Fruit fly (Drosophila melanogaster): ENCODE measurements around the gene CG4849.

CG4849 gene

DNA sequence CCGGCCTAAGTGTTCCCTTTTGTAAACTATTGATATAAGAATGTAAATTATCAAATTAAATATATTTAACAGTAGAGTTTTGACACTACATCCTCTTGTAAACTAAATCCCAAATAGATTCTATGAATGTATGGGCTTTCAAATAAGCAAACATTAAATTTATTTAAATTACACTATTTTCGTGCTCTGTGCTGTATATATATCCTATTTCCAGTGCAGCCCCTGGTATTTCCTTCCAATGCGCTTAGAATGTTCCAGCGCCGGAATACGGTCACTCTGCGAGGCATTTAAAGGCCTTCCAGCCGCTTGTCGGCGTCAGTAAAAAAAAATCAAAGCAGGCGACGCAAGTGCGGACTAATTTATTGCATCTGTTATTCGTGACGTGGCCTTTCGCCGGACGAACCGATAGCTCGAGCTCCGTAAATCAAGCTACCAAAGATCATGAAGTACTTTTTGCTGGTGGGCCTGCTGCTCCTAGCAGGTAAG, 14.8 kb upstream of the CG4849 start, which contains the start of gene Gp93 (continued):
- TF ChIP-seq NC2β (GFP tag; optimal IDR thresholded peaks at IDR 0.05) (peak; percentile 41), CG12299 (tag; optimal IDR thresholded peaks at IDR 0.05) (no peak), pfk (GFP tag; optimal IDR thresholded peaks at IDR 0.05) (peak; percentile 26), Rx (GFP tag; IDR thresholded peaks at IDR 0.05) (peak; percentile 38; the same call in 1 of the 2 replicates), D (optimal IDR thresholded peaks at IDR 0.05) (no peak), D (GFP tag; optimal IDR thresholded peaks at IDR 0.05) (no peak), CG7556 (GFP tag; optimal IDR thresholded peaks at IDR 0.05) (peak; percentile 55), ham (GFP tag; IDR thresholded peaks at IDR 0.05) (no peak), CHES-1-like (GFP tag; optimal IDR thresholded peaks at IDR 0.05) (peak; percentile 55), insv (GFP tag; optimal IDR thresholded peaks at IDR 0.05) (peak in 1 of 2 experiments; percentile 11), knrl (GFP tag; IDR thresholded peaks at IDR 0.05; ENCODE audit: partially characterized antibody) (no peak), CG11093 (GFP tag; IDR thresholded peaks at IDR 0.05) (no peak; the same call in 2 of the 3 replicates), eve (GFP tag; optimal IDR thresholded peaks at IDR 0.05) (no peak), HLH54F (GFP tag; optimal IDR thresholded peaks at IDR 0.05) (peak; percentile 48), Opbp (GFP tag; IDR thresholded peaks at IDR 0.05; ENCODE audit: partially characterized antibody) (peak; percentile 56; the same call in 1 of the 3 replicates), Vsx1 (GFP tag; optimal IDR thresholded peaks at IDR 0.05) (no peak), hbn (GFP tag; IDR thresholded peaks at IDR 0.05; ENCODE audit: partially characterized antibody) (no peak), CG5245 (GFP tag; optimal IDR thresholded peaks at IDR 0.05) (no peak), Bteb2 (GFP tag; optimal IDR thresholded peaks at IDR 0.05) (peak; percentile 48), Doc3 (GFP tag; IDR thresholded peaks at IDR 0.05; ENCODE audit: partially characterized antibody) (no peak), h (optimal IDR thresholded peaks at IDR 0.05) (no peak), cwo (GFP tag; optimal IDR thresholded peaks at IDR 0.05) (no peak), CG6272 (GFP tag; IDR thresholded peaks at IDR 0.05) (peak; percentile 40; the same call in 1 of the 2 replicates), Hsf (GFP tag; optimal IDR thresholded peaks at IDR 0.05) (peak; percentile 53), Hr3 (GFP tag; optimal IDR thresholded peaks at IDR 0.05) (peak; percentile 58), ap (GFP tag; IDR thresholded peaks at IDR 0.05) (no peak), CG5953 (GFP tag; IDR thresholded peaks at IDR 0.05) (no peak), CG13894 (tag; optimal IDR thresholded peaks at IDR 0.05) (no peak), CG7963 (GFP tag; IDR thresholded peaks at IDR 0.05; ENCODE audit: partially characterized antibody) (no peak), tup (GFP tag; optimal IDR thresholded peaks at IDR 0.05) (no peak), CG14667 (GFP tag; IDR thresholded peaks at IDR 0.05) (peak; percentile 57), sr (GFP tag; IDR thresholded peaks at IDR 0.05) (no peak), CG7271 (tag; optimal IDR thresholded peaks at IDR 0.05) (no peak), CG13123 (GFP tag; optimal IDR thresholded peaks at IDR 0.05) (peak; percentile 11), CG8281 (tag; optimal IDR thresholded peaks at IDR 0.05) (no peak), repo (GFP tag; optimal IDR thresholded peaks at IDR 0.05) (peak; percentile 18), sim (GFP tag; IDR thresholded peaks at IDR 0.05) (no peak), CG9609 (GFP tag; optimal IDR thresholded peaks at IDR 0.05) (no peak), CG18262 (tag; optimal IDR thresholded peaks at IDR 0.05) (peak; percentile 72), Dek (tag; optimal IDR thresholded peaks at IDR 0.05) (peak; percentile 18), Sry-β (GFP tag; optimal IDR thresholded peaks at IDR 0.05) (no peak), CG9797 (GFP tag; optimal IDR thresholded peaks at IDR 0.05) (peak; percentile 32), ftz-f1 (GFP tag; optimal IDR thresholded peaks at IDR 0.05) (no peak), Sry-δ (GFP tag; optimal IDR thresholded peaks at IDR 0.05) (no peak), CG4854 (GFP tag; optimal IDR thresholded peaks at IDR 0.05) (no peak), CG10959 (GFP tag; IDR thresholded peaks at IDR 0.05) (no peak), Rfx (GFP tag; IDR thresholded peaks at IDR 0.05) (peak; percentile 80), CG2678 (tag; optimal IDR thresholded peaks at IDR 0.05) (peak; percentile 69), C15 (GFP tag; IDR thresholded peaks at IDR 0.05) (no peak), CG17186 (GFP tag; optimal IDR thresholded peaks at IDR 0.05) (no peak), CG1602 (GFP tag; optimal IDR thresholded peaks at IDR 0.05) (peak; percentile 68), Atf6 (GFP tag; IDR thresholded peaks at IDR 0.05) (peak; percentile 62; the same call in 1 of the 2 replicates)
